Fruit fly (Drosophila melanogaster): ENCODE results near the gene Dys.

The Dys gene

DNA sequence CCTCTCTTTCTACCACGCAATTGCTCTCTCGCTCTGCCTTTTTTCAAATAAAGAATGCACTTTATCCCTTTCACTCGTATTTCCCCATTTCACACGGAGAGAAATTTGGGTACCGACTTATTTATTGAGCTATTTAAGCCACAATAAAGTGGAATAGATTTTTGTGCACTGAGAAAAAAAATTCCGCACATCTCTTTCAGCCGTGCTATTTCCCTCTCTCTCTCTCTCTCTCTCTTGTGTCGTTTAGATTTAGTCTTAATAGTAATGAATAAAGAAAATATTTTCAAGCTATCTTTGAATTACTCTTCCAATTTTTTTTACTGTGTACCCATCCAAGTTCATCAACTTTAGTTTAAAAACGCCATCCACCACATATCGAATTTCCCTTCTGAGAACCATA, 162.7 kb downstream of the Dys start (continued):
- TF ChIP-seq CG18764 (GFP tag; optimal IDR thresholded peaks at IDR 0.05) (peak; percentile 44), tap (tag; optimal IDR thresholded peaks at IDR 0.05) (peak; percentile 44), CG7839 (tag; optimal IDR thresholded peaks at IDR 0.05) (peak; percentile 73), zfh1 (GFP tag; IDR thresholded peaks at IDR 0.05) (peak; percentile 76), phol (tag; optimal IDR thresholded peaks at IDR 0.05) (peak; percentile 62), esg (GFP tag; conservative IDR thresholded peaks at IDR 0.05) (peak; percentile 57), emc (GFP tag; optimal IDR thresholded peaks at IDR 0.05) (peak; percentile 58), Myb (GFP tag; optimal IDR thresholded peaks at IDR 0.05) (peak; percentile 10), CG3065 (GFP tag; optimal IDR thresholded peaks at IDR 0.05) (no peak), sim (GFP tag; IDR thresholded peaks at IDR 0.05) (no peak), CG7357 (GFP tag; IDR thresholded peaks at IDR 0.05) (peak; percentile 58; the same call in 2 of the 3 replicates), bcd (GFP tag; optimal IDR thresholded peaks at IDR 0.05) (peak; percentile 48), fd102C (GFP tag; optimal IDR thresholded peaks at IDR 0.05) (no peak), sc (optimal IDR thresholded peaks at IDR 0.05) (no peak), sc (GFP tag; optimal IDR thresholded peaks at IDR 0.05) (peak; percentile 11), pita (GFP tag; optimal IDR thresholded peaks at IDR 0.05) (no peak), gsb-n (tag; optimal IDR thresholded peaks at IDR 0.05) (peak; percentile 43), CG5953 (GFP tag; IDR thresholded peaks at IDR 0.05) (no peak), CG12391 (tag; optimal IDR thresholded peaks at IDR 0.05) (peak; percentile 50), pfk (GFP tag; optimal IDR thresholded peaks at IDR 0.05) (no peak), sqz (GFP tag; optimal IDR thresholded peaks at IDR 0.05) (no peak), CG2129 (GFP tag; IDR thresholded peaks at IDR 0.05; ENCODE audit: partially characterized antibody) (no peak), row (GFP tag; IDR thresholded peaks at IDR 0.05) (peak; percentile 68), insv (GFP tag; optimal IDR thresholded peaks at IDR 0.05) (no peak), CG12071 (GFP tag; optimal IDR thresholded peaks at IDR 0.05) (peak; percentile 41), cg (GFP tag; optimal IDR thresholded peaks at IDR 0.05) (no peak), E2f2 (GFP tag; IDR thresholded peaks at IDR 0.05) (no peak; the same call in 1 of the 2 replicates), dan (GFP tag; IDR thresholded peaks at IDR 0.05) (no peak), Hey (tag; optimal IDR thresholded peaks at IDR 0.05) (no peak), lola (GFP tag; optimal IDR thresholded peaks at IDR 0.05) (no peak), br (optimal IDR thresholded peaks at IDR 0.05) (no peak), ham (GFP tag; IDR thresholded peaks at IDR 0.05) (no peak), hbn (GFP tag; IDR thresholded peaks at IDR 0.05; ENCODE audit: partially characterized antibody) (no peak), sna (GFP tag; IDR thresholded peaks at IDR 0.05; ENCODE audit: partially characterized antibody) (no peak), NK7.1 (GFP tag; optimal IDR thresholded peaks at IDR 0.05) (peak; percentile 50), aop (GFP tag; IDR thresholded peaks at IDR 0.05) (no peak), CG18476 (GFP tag; optimal IDR thresholded peaks at IDR 0.05) (no peak), lov (optimal IDR thresholded peaks at IDR 0.05) (no peak), lov (GFP tag; IDR thresholded peaks at IDR 0.05) (0 out of 3 replicates have a peak, but pooled peaks have one; percentile 33), trem (tag; optimal IDR thresholded peaks at IDR 0.05) (peak; percentile 11), vnd (GFP tag; IDR thresholded peaks at IDR 0.05; ENCODE audit: partially characterized antibody) (no peak), org-1 (GFP tag; optimal IDR thresholded peaks at IDR 0.05) (peak; percentile 40), CG17328 (GFP tag; IDR thresholded peaks at IDR 0.05) (peak; percentile 57; the same call in 1 of the 2 replicates), Hmr (GFP tag; optimal IDR thresholded peaks at IDR 0.05) (peak; percentile 43), CG14710 (tag; optimal IDR thresholded peaks at IDR 0.05) (peak; percentile 25), CG8089 (GFP tag; optimal IDR thresholded peaks at IDR 0.05) (peak; percentile 42), CG12659 (GFP tag; optimal IDR thresholded peaks at IDR 0.05) (peak; percentile 33), CG31388 (GFP tag; optimal IDR thresholded peaks at IDR 0.05) (peak; percentile 28), CG7786 (GFP tag; optimal IDR thresholded peaks at IDR 0.05) (peak; percentile 47), crc (GFP tag; optimal IDR thresholded peaks at IDR 0.05) (peak; percentile 13), HmgZ (tag; optimal IDR thresholded peaks at IDR 0.05) (no peak), Fer2 (tag; optimal IDR thresholded peaks at IDR 0.05) (no peak)
